Fruit fly (Drosophila melanogaster): ENCODE data around the gene Act88F.
A peak's percentile ranks its signal among the peaks of the same experiment; 100 is the strongest.

The Act88F gene

DNA sequence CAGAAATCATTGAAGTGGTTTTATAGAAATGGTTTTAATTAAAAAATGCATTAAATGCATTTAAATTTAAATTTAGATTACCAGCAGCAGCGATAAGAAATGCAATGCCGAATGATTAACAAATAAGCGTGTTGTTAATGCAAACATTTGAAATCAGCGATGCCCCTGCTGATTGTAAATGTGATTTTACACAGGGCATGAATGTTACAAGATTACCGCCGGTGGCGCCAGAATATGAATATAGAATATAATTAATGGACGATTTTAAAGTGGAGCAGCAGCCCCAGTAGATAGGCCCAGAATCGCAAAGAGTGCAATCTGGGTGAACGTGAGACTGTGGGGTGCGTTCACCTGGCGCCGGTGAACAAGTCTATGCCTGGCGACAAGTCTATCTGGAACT is 6.4 kb downstream of the Act88F start:
- TF ChIP-seq cic (GFP tag; optimal IDR thresholded peaks at IDR 0.05) = peak; percentile 7
- TF ChIP-seq ovo (GFP tag; optimal IDR thresholded peaks at IDR 0.05) = no peak

DNA sequence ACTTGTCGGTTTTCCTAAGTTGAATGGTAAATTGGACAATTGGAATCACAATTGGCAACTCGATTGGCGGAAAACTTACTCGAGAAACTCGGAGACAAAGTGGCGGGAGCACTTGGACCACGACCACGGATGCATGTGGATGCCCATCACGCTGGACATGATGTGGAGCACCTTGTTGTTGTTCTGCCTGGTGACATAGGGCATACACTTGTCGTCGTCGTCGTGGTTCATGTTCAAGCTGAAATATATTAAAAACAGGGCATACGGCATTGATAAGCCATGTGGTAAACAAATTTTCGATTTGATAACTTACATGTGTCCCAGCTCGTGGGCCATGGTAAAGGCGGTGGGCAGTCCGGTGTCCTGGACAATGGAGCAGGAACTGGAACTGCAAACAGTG is 8.0 kb downstream of the Act88F start:
- TF ChIP-seq Hr96 (GFP tag; optimal IDR thresholded peaks at IDR 0.05) = no peak
- TF ChIP-seq cic (GFP tag; optimal IDR thresholded peaks at IDR 0.05) = no peak
- TF ChIP-seq CG7045 (GFP tag; optimal IDR thresholded peaks at IDR 0.05) = no peak
- no peak for TF ChIP-seq CG11617 (GFP tag; optimal IDR thresholded peaks at IDR 0.05)
- no peak for TF ChIP-seq CG1620 (GFP tag; optimal IDR thresholded peaks at IDR 0.05)
- TF ChIP-seq cnc (optimal IDR thresholded peaks at IDR 0.05) = no peak
- no peak for TF ChIP-seq ovo (GFP tag; optimal IDR thresholded peaks at IDR 0.05)
- TF ChIP-seq CG14711 (tag; optimal IDR thresholded peaks at IDR 0.05) = no peak
- TF ChIP-seq toe (GFP tag; optimal IDR thresholded peaks at IDR 0.05) = no peak
- no peak for TF ChIP-seq kay (GFP tag; ENCODE audit: borderline replicate concordance)
- no peak for TF ChIP-seq Crg-1 (GFP tag; optimal IDR thresholded peaks at IDR 0.05)
- no peak for TF ChIP-seq tj (GFP tag; optimal IDR thresholded peaks at IDR 0.05)
- no peak for TF ChIP-seq CG33017 (tag; optimal IDR thresholded peaks at IDR 0.05)
- TF ChIP-seq bab1 (GFP tag; optimal IDR thresholded peaks at IDR 0.05) = no peak
- no peak for TF ChIP-seq CG12768 (GFP tag; optimal IDR thresholded peaks at IDR 0.05)

DNA sequence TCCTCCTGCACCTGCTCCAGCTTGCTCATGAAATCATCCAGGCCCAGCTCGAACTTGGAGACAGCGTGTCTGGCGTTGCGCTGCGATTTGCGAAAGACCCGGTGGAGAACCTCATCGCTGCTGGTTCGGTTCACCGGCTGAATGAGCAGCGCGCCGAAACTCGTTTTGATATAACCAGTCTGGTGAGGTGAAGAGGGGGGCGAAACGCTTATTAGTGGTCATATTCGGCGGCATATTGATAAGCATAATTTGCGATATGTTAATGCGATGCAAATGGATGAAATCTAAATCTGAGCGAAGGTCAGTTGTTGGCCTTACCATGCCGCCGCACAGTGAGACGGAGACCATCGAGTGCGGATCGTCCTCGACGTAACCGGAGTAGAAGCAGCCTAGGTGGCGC is 8.9 kb downstream of the Act88F start:
- TF ChIP-seq ovo (GFP tag; optimal IDR thresholded peaks at IDR 0.05) (no peak), CG33017 (tag; optimal IDR thresholded peaks at IDR 0.05) (no peak), toe (GFP tag; optimal IDR thresholded peaks at IDR 0.05) (no peak), CG7045 (GFP tag; optimal IDR thresholded peaks at IDR 0.05) (no peak), CG1620 (GFP tag; optimal IDR thresholded peaks at IDR 0.05) (no peak), CG7101 (tag; optimal IDR thresholded peaks at IDR 0.05) (no peak), CG11617 (GFP tag; optimal IDR thresholded peaks at IDR 0.05) (no peak), bab1 (GFP tag; optimal IDR thresholded peaks at IDR 0.05) (no peak), pad (GFP tag; optimal IDR thresholded peaks at IDR 0.05) (no peak), CG12768 (GFP tag; optimal IDR thresholded peaks at IDR 0.05) (no peak)

DNA sequence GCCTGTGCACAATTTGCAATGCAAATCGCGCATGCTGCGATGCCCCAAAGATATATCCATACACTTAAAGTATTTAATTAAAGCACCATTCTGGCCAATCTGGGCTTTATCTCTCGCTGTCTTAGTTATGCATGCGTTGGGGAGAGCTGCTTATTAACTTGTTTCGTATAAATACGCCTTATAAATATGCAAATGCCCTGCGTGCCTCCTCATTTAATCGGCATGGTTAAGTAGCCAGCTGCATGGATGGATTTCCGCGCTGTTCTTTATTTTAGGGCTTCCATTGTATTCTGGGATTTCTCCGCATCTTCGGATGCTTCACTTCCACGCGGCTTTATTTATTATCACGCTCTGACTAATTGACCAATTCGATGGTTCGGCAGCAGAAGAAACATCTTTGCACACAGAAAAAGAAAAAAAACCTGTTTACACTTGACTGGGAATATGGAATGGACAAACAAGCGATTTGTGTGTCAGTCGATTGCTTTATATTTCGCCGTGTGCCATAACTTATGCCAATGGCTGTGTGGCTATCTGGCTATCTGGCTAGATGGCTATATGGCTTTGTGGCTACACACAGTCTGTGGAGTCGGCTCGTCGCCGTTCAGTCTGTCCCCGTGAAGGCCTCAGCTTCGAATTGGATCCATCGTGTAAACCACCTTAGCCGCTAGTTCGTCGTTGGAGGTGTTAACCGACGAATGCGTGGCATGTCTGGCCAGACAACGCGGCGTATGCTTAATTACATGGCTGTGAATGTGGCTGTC is 11.8 kb downstream of the Act88F start:
- TF ChIP-seq Mnt (GFP tag; optimal IDR thresholded peaks at IDR 0.05) = no peak
- no peak for TF ChIP-seq bab1 (GFP tag; optimal IDR thresholded peaks at IDR 0.05)
- no peak for TF ChIP-seq Crg-1 (GFP tag; optimal IDR thresholded peaks at IDR 0.05)
- no peak for TF ChIP-seq CG11617 (GFP tag; optimal IDR thresholded peaks at IDR 0.05)
- no peak for TF ChIP-seq CG7045 (GFP tag; optimal IDR thresholded peaks at IDR 0.05)
- no peak for TF ChIP-seq CG1620 (GFP tag; optimal IDR thresholded peaks at IDR 0.05)
- TF ChIP-seq Hr96 (GFP tag; optimal IDR thresholded peaks at IDR 0.05) = no peak
- TF ChIP-seq ovo (GFP tag; optimal IDR thresholded peaks at IDR 0.05) = no peak
- no peak for TF ChIP-seq pad (GFP tag; optimal IDR thresholded peaks at IDR 0.05)
- no peak for TF ChIP-seq Clk (GFP tag; optimal IDR thresholded peaks at IDR 0.05)
- no peak for TF ChIP-seq cic (GFP tag; optimal IDR thresholded peaks at IDR 0.05)
- no peak for TF ChIP-seq tj (GFP tag; optimal IDR thresholded peaks at IDR 0.05)
- no peak for TF ChIP-seq CG5204 (GFP tag; optimal IDR thresholded peaks at IDR 0.05)
- TF ChIP-seq cnc (optimal IDR thresholded peaks at IDR 0.05) = no peak
- TF ChIP-seq kay (GFP tag; ENCODE audit: borderline replicate concordance) = no peak
- TF ChIP-seq CG12768 (GFP tag; optimal IDR thresholded peaks at IDR 0.05) = no peak

DNA sequence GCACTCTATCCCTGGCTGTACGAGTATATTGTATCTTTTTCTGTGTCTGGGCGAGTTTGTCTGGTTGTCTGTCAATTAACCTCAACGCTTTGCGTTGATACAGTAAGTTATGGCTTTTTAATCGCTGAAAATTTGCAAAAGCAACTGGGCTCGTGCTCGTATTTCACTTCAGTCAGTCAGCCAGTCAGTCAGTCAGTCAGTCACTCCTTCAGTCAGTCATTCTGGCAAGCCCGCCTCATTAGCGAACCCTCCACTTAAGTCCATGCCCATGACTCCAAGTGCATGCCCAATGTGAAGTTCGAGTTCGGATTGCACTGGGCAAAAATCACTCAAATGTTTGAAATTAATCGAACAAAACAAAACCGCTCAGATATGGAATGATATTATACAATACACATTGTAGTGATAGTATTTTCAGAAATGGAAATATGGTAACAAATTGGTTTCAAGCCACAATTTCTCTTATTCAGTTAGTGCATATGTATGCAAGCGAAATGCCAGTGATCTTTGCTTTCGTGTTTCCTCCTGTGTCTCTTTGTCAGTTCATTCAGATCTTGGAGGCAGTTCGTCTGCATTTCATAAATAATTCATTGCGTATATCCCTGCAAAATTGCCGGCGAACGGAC is 17.7 kb downstream of the Act88F start:
- TF ChIP-seq CG1620 (GFP tag; optimal IDR thresholded peaks at IDR 0.05) (no peak), CG11617 (GFP tag; optimal IDR thresholded peaks at IDR 0.05) (no peak), pad (GFP tag; optimal IDR thresholded peaks at IDR 0.05) (no peak)

DNA sequence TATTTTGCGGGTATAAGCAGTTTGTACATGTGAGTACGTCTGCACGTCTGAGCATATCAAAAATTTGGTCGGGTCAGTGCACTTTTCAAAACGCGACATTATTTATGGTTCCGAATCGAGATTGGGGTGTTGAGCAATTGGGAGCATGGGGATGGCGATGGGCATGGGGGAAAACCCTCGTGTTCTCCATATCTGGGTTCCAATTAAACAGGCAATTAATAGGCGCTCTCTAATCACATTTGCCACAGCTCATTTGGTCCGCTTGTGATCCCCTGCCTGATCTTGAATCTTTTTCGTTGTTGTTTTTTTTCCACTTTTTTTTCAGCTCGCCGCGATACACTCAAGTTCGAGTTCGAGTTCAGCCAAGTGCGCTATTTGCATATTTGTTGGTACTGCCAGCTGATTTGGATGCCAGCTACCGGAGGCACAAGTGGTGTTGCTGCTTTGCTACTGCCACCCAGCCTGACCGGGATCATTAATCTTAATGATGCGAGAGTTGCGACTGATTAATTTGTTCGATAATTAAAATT is 18.5 kb downstream of the Act88F start:
- TF ChIP-seq tj (GFP tag; optimal IDR thresholded peaks at IDR 0.05) (peak; percentile 85), CG1620 (GFP tag; optimal IDR thresholded peaks at IDR 0.05) (no peak)

DNA sequence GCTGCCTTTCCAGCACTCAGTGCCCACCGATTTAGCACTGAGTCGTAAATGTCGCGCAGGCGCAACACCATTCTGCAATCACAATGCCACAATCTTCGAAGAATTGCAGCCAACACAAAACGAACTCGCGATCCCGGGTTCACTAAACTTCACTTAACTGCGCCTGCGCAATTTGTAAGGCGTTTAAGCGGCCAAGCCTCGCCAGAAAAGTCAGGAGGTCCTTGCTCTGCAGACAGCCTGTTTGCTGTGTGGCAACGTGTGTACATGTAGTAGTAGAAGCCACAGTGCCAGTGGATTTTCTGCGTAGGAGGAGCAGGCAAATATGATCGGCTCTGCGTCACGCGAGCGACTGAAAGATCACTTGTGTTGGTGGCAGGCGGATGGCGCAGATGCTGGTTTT is 23.4 kb downstream of the Act88F start:
- no peak for TF ChIP-seq CG12768 (GFP tag; optimal IDR thresholded peaks at IDR 0.05)
- TF ChIP-seq tj (GFP tag; optimal IDR thresholded peaks at IDR 0.05) = no peak
- TF ChIP-seq CG33017 (tag; optimal IDR thresholded peaks at IDR 0.05) = no peak
- no peak for TF ChIP-seq Clk (GFP tag; optimal IDR thresholded peaks at IDR 0.05)
- no peak for TF ChIP-seq CG11617 (GFP tag; optimal IDR thresholded peaks at IDR 0.05)
- no peak for TF ChIP-seq pad (GFP tag; optimal IDR thresholded peaks at IDR 0.05)
